Worm (Caenorhabditis elegans): ENCODE measurements around the gene Y97E10AL.1.

Gene Y97E10AL.1

ce11 chrV:7980993-7981595, 4.9 kb upstream of the Y97E10AL.1 start, which contains the start of gene F26D11.1:
Gene F26D11.1, plus strand, starts transcription at chrV:7981545.
- TF ChIP-seq lsy-12 (tag; optimal IDR thresholded peaks at IDR 0.05), result no peak
- TF ChIP-seq tbx-2 (tag; optimal IDR thresholded peaks at IDR 0.05), result no peak
- TF ChIP-seq ceh-28 (tag; optimal IDR thresholded peaks at IDR 0.05), result no peak
- TF ChIP-seq ceh-16 (tag; optimal IDR thresholded peaks at IDR 0.05), result no peak
- TF ChIP-seq egl-27 (tag; optimal IDR thresholded peaks at IDR 0.05), result no peak
- no peak for TF ChIP-seq snpc-4 (tag; optimal IDR thresholded peaks at IDR 0.05)
- no peak for TF ChIP-seq ztf-4 (tag; optimal IDR thresholded peaks at IDR 0.05)
- TF ChIP-seq mml-1 (tag; optimal IDR thresholded peaks at IDR 0.05), result no peak
- no peak for TF ChIP-seq skn-1 (tag; optimal IDR thresholded peaks at IDR 0.05)
- TF ChIP-seq hmg-11 (tag; optimal IDR thresholded peaks at IDR 0.05), result no peak
- TF ChIP-seq ceh-82 (tag; optimal IDR thresholded peaks at IDR 0.05), result no peak
- no peak for TF ChIP-seq nhr-23 (tag; optimal IDR thresholded peaks at IDR 0.05)
- TF ChIP-seq jun-1 (tag; optimal IDR thresholded peaks at IDR 0.05), result no peak
- TF ChIP-seq nhr-237 (tag; optimal IDR thresholded peaks at IDR 0.05), result no peak
- TF ChIP-seq unc-62 (GFP tag; optimal IDR thresholded peaks at IDR 0.05), result no peak
- no peak for TF ChIP-seq elt-2 (tag; optimal IDR thresholded peaks at IDR 0.05)
- no peak for TF ChIP-seq fos-1 (tag; optimal IDR thresholded peaks at IDR 0.05)
- no peak for TF ChIP-seq ztf-11 (tag; optimal IDR thresholded peaks at IDR 0.05)
- TF ChIP-seq unc-39 (tag; optimal IDR thresholded peaks at IDR 0.05), result no peak

ce11 chrV:7983381-7984052, 2.4 kb upstream of the Y97E10AL.1 start, which contains the start of the genes natb-1 and abhd-12:
Gene natb-1, minus strand, starts transcription at chrV:7983431.
Gene abhd-12, plus strand, starts transcription at chrV:7983879.
- TF ChIP-seq snpc-4 (tag; optimal IDR thresholded peaks at IDR 0.05) (peak; percentile 66), nhr-77 (tag; optimal IDR thresholded peaks at IDR 0.05) (no peak), nfya-1 (tag; optimal IDR thresholded peaks at IDR 0.05; ENCODE audit: insufficient read depth) (peak; percentile 67), zag-1 (tag; optimal IDR thresholded peaks at IDR 0.05) (no peak), nhr-43 (tag; optimal IDR thresholded peaks at IDR 0.05; ENCODE audit: poor library complexity, severe bottlenecking) (no peak), ceh-28 (tag; optimal IDR thresholded peaks at IDR 0.05) (peak; percentile 58), nhr-12 (tag; optimal IDR thresholded peaks at IDR 0.05) (no peak), ztf-4 (tag; optimal IDR thresholded peaks at IDR 0.05) (no peak), ceh-9 (tag; optimal IDR thresholded peaks at IDR 0.05) (no peak), nhr-28 (tag; optimal IDR thresholded peaks at IDR 0.05) (no peak), elt-1 (tag; optimal IDR thresholded peaks at IDR 0.05) (no peak), unc-39 (tag; optimal IDR thresholded peaks at IDR 0.05) (no peak), daf-12 (tag; optimal IDR thresholded peaks at IDR 0.05) (no peak), sea-2 (GFP tag; optimal IDR thresholded peaks at IDR 0.05) (no peak), tbx-2 (tag; optimal IDR thresholded peaks at IDR 0.05) (no peak), nhr-237 (tag; optimal IDR thresholded peaks at IDR 0.05) (no peak), ama-1 (optimal IDR thresholded peaks at IDR 0.05) (no peak), lin-39 (tag; optimal IDR thresholded peaks at IDR 0.05) (no peak), ZK546.5 (tag; optimal IDR thresholded peaks at IDR 0.05) (no peak), pqm-1 (tag; optimal IDR thresholded peaks at IDR 0.05) (peak; percentile 21), nhr-25 (tag; optimal IDR thresholded peaks at IDR 0.05) (peak; percentile 29), elt-3 (tag; optimal IDR thresholded peaks at IDR 0.05) (no peak), nhr-11 (tag; optimal IDR thresholded peaks at IDR 0.05) (no peak), eor-1 (tag; optimal IDR thresholded peaks at IDR 0.05) (no peak), pha-4 (tag; optimal IDR thresholded peaks at IDR 0.05) (peak; percentile 87), ztf-11 (tag; optimal IDR thresholded peaks at IDR 0.05) (no peak), jun-1 (tag; optimal IDR thresholded peaks at IDR 0.05) (no peak), ceh-16 (tag; optimal IDR thresholded peaks at IDR 0.05) (no peak), fkh-10 (GFP tag; optimal IDR thresholded peaks at IDR 0.05) (no peak), ceh-82 (tag; optimal IDR thresholded peaks at IDR 0.05) (no peak), skn-1 (tag; optimal IDR thresholded peaks at IDR 0.05) (no peak), egl-5 (tag; optimal IDR thresholded peaks at IDR 0.05) (peak; percentile 42), hmg-11 (tag; optimal IDR thresholded peaks at IDR 0.05) (peak; percentile 56), mdl-1 (tag; optimal IDR thresholded peaks at IDR 0.05) (no peak), elt-2 (tag; optimal IDR thresholded peaks at IDR 0.05) (peak; percentile 20), lsy-12 (tag; optimal IDR thresholded peaks at IDR 0.05) (no peak), nhr-23 (tag; optimal IDR thresholded peaks at IDR 0.05) (peak; percentile 41), nhr-76 (tag; optimal IDR thresholded peaks at IDR 0.05) (no peak), nhr-67 (tag; optimal IDR thresholded peaks at IDR 0.05) (no peak), unc-62 (GFP tag; optimal IDR thresholded peaks at IDR 0.05) (no peak)

Measured in whole organism, L3 larva.